Fruit fly (Drosophila melanogaster): ENCODE results near the gene CG42709.

Gene CG42709

dm6 chr3L:12832355-12832881 lies 42.4 kb downstream of the CG42709 start (continued):
- TF ChIP-seq H2.0 (GFP tag; IDR thresholded peaks at IDR 0.05) (no peak), sens (GFP tag) (peak; percentile 69), CG13775 (GFP tag; optimal IDR thresholded peaks at IDR 0.05) (no peak), CG8478 (optimal IDR thresholded peaks at IDR 0.05) (no peak), CG10274 (GFP tag; optimal IDR thresholded peaks at IDR 0.05) (no peak), Deaf1 (tag; optimal IDR thresholded peaks at IDR 0.05) (peak; percentile 53), CG17359 (tag; optimal IDR thresholded peaks at IDR 0.05) (no peak), CG7372 (GFP tag; IDR thresholded peaks at IDR 0.05) (no peak), Eip74EF (GFP tag; optimal IDR thresholded peaks at IDR 0.05) (no peak), chn (GFP tag; optimal IDR thresholded peaks at IDR 0.05) (no peak), CG2199 (GFP tag; IDR thresholded peaks at IDR 0.05) (peak; percentile 72; the same call in 2 of the 3 replicates), trem (tag; optimal IDR thresholded peaks at IDR 0.05) (no peak), CG9932 (GFP tag; IDR thresholded peaks at IDR 0.05) (no peak), ranshi (GFP tag; IDR thresholded peaks at IDR 0.05) (no peak; the same call in 1 of the 2 replicates), CG8281 (tag; optimal IDR thresholded peaks at IDR 0.05) (no peak), CG4820 (GFP tag; optimal IDR thresholded peaks at IDR 0.05) (no peak), ewg (GFP tag; optimal IDR thresholded peaks at IDR 0.05) (peak; percentile 59), Bdp1 (GFP tag; optimal IDR thresholded peaks at IDR 0.05) (no peak), Optix (GFP tag; IDR thresholded peaks at IDR 0.05) (no peak), Ravus (GFP tag; IDR thresholded peaks at IDR 0.05) (no peak), insv (GFP tag; optimal IDR thresholded peaks at IDR 0.05) (no peak), shn (GFP tag; optimal IDR thresholded peaks at IDR 0.05) (no peak), mirr (GFP tag; optimal IDR thresholded peaks at IDR 0.05) (peak; percentile 20), CG7987 (GFP tag; optimal IDR thresholded peaks at IDR 0.05) (no peak), E2f1 (GFP tag; IDR thresholded peaks at IDR 0.05) (no peak), Lim3 (GFP tag; IDR thresholded peaks at IDR 0.05) (no peak), pfk (GFP tag; optimal IDR thresholded peaks at IDR 0.05) (no peak), dysf (GFP tag; IDR thresholded peaks at IDR 0.05) (no peak), Hr51 (GFP tag; optimal IDR thresholded peaks at IDR 0.05) (no peak), CG13123 (GFP tag; optimal IDR thresholded peaks at IDR 0.05) (no peak), CG1024 (GFP tag; IDR thresholded peaks at IDR 0.05) (no peak), CG8290 (GFP tag; optimal IDR thresholded peaks at IDR 0.05) (no peak), CG8290 (tag; optimal IDR thresholded peaks at IDR 0.05) (peak in 1 of 2 experiments; percentile 45), CG10366 (GFP tag; IDR thresholded peaks at IDR 0.05) (no peak), C15 (GFP tag; IDR thresholded peaks at IDR 0.05) (no peak), jing (GFP tag; optimal IDR thresholded peaks at IDR 0.05) (no peak), Side (GFP tag; optimal IDR thresholded peaks at IDR 0.05) (no peak), run (tag; optimal IDR thresholded peaks at IDR 0.05) (peak; percentile 23), onecut (GFP tag; IDR thresholded peaks at IDR 0.05) (no peak), CG34224 (GFP tag; IDR thresholded peaks at IDR 0.05; ENCODE audit: partially characterized antibody) (0 out of 3 replicates have a peak, but pooled peaks have one; percentile 30), CG4328 (GFP tag; optimal IDR thresholded peaks at IDR 0.05) (no peak), lbe (GFP tag; optimal IDR thresholded peaks at IDR 0.05) (peak; percentile 20), Poxn (GFP tag; IDR thresholded peaks at IDR 0.05) (no peak), tna (GFP tag; IDR thresholded peaks at IDR 0.05; ENCODE audit: partially characterized antibody) (no peak), Dad (GFP tag; optimal IDR thresholded peaks at IDR 0.05) (no peak), Dref (GFP tag; IDR thresholded peaks at IDR 0.05) (no peak), CG7963 (GFP tag; IDR thresholded peaks at IDR 0.05; ENCODE audit: partially characterized antibody) (no peak), Rx (GFP tag; IDR thresholded peaks at IDR 0.05) (no peak), al (GFP tag; IDR thresholded peaks at IDR 0.05) (no peak), CG10654 (GFP tag; optimal IDR thresholded peaks at IDR 0.05) (no peak), CG2889 (GFP tag; IDR thresholded peaks at IDR 0.05) (no peak), CG4424 (GFP tag; optimal IDR thresholded peaks at IDR 0.05) (no peak), E2f2 (GFP tag; IDR thresholded peaks at IDR 0.05) (peak; percentile 48; the same call in 1 of the 2 replicates)
